Fruit fly (Drosophila melanogaster) whole organism, larva: ENCODE measurements around the gene CG12693.
"Not testable (repeated sequence)": the region's sequence is repeated elsewhere in the genome, so short reads cannot be mapped to it uniquely, and the experiment has no call there.

ENCODE experiments used
- noc ChIP-seq: fragments of 200-800 bp; sonication (Bioruptor generic); optimal IDR thresholded peaks from 3 replicates; lab custom pipeline; 2019; ENCODE audit warnings: missing biosample characterization, mild to moderate bottlenecking, missing genetic modification characterization, moderate library complexity

CG12693 gene

dm6 chrX:4329357-4329756 is at the start of gene CG12693:
Gene CG12693 (minus strand): TSS chrX:4329457.
- TF ChIP-seq noc (tag; lab: Kevin White, UChicago), result no peak

- no peak for TF ChIP-seq noc (tag; lab: Kevin White, UChicago)
These were observed 46.3 kb upstream of the CG12693 start for dm6 chrX:4375574-4375973.

- TF ChIP-seq noc (tag; lab: Kevin White, UChicago), result no peak
These were observed 36.9 kb upstream of the CG12693 start, which contains the start of gene CG3626 for dm6 chrX:4366196-4366595. Gene CG3626 (plus strand): TSS chrX:4366417.

- no peak for TF ChIP-seq noc (tag; lab: Kevin White, UChicago)
These were observed 29.3 kb upstream of the CG12693 start for dm6 chrX:4358515-4358914.

DNA sequence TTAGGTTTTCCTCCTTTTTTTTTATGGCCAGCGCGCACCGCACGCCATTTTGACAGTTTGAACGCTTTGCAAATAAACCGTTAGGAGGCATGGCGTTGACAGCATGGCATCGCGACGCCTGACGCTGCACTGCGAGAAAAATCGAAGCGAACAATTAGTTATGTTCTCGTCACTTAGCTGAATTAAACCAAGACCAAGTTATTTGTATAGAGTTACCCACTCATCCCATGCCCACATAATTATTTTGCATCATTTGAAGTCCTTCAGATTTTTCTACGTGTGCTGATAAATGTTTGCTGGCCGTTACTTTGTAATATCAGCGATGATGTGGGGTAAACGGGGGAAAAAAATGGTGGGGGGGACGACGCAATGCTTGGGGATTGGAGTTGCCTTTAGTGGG is 552 bp upstream of the CG12693 start:
- TF ChIP-seq noc (tag; lab: Kevin White, UChicago), result no peak

DNA sequence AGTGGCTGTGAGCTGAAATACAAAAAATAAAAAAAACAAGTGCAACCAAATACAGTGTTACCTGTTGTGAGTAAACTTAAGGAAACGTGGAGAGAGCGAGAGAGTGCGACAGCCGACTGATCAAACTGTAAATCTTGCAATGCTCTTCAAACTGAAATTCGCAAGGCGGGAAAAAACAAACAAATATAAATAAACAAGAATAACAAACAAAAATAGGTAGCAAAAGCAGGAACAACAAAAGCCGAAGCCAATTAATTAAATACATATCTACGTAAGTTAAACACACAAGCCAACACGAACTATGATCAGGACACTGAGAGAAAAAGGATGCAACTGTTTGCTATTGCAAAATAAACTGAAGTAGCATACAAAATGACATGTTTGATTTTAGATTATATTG is 3.9 kb downstream of the CG12693 start:
- TF ChIP-seq noc (tag; lab: Kevin White, UChicago), result no peak

DNA sequence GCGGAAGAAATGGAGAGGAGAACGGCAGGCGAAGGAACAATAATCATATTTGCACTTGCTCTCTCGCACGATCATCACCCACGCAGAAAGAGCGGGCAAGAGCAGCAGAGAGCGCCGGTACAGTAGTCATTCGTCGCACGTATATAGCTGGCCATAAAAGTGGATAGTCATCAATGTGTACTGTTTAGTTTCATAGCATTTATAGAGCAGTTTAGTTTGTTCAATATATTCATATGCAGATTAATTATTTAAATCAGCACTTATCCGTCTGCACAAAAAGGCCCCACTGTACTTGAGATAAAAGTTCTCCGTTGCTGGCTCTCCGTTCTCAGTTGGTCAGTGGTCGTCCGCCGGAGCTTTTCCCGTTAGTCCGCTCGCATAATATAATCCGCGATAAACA is 4.5 kb downstream of the CG12693 start:
- TF ChIP-seq noc (tag; lab: Kevin White, UChicago), result peak; percentile 100

DNA sequence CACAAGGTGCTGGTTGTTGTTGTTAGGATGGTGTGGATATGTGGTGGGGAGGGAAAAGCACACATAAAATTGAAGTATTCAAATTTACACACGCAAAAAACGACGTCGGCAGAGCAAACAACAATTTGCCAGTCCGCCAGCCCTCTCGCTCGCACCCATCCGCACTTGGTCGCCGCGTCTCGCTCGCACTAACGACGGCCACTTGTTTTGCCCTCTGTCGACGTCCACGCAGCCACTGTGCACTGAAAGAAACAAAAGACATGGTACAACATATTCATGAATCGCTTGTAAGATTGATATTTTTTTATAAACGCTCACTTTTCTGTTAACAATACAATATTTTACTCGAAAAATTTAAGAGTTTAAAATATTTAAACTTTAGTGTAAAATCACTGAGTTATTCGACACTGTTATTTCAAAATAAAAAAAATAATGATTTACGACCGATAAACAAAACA is 5.3 kb downstream of the CG12693 start:
- TF ChIP-seq noc (tag; lab: Kevin White, UChicago), result peak; percentile 85

DNA sequence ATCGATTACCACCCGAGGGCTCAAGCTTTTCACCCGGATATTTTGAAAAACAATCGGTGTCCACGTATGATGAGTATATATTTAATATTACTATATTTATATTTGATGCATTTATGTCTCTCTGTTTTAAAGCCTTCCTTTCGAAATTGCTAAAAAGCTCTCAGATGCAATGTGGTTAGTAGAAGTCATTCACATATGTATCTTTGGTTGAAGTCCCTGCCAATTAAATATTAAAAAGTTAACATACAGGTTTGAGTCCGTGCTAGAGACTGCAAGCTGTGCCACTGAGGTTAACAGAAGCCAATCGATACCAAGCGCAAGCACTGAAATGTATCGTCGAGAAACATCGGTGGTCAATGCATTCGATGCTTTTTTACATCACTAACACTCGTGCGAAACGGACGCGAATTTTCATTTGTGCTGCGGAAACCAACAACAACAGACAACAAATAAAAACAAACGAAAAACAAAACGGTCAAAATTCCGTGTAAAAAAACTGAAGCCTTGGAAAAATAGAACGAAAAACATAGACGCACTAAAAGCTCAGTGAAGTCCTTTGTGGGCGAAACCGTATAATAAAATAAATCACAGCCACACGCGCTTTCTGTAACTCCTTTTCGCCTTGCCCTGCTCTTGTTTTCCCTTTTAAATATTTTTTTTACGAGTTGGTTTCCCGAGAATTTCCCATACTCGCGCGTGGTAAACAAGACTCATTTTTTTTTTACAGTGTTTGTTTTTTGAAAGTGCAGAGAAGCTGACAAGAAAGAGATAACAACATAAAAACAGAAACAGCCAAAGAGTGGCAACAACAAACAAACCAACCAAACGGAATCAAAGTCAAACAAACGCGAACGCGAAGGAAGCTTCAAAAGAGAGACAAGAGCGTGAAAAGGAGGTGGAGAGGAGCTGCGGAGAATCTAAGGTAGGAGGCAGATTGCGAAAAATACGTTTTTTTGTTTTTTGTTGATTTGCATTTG is 6.7 kb downstream of the CG12693 start, which contains the start of gene norpA:
Gene norpA (plus strand): TSS at position 393 of the 977 bp plus-strand sequence.
- peak; percentile 1 for TF ChIP-seq noc (tag; lab: Kevin White, UChicago)

- no peak for TF ChIP-seq noc (tag; lab: Kevin White, UChicago)
These were observed 7.3 kb downstream of the CG12693 start, which contains the start of gene mRpL33 for dm6 chrX:4322131-4322233. Gene mRpL33 (minus strand): TSS chrX:4322231.

dm6 chrX:4319240-4319639 is 10.0 kb downstream of the CG12693 start, which contains the start of gene NO66:
Gene NO66 (plus strand): TSS chrX:4319438.
- not testable (repeated sequence) for TF ChIP-seq noc (tag; lab: Kevin White, UChicago)

DNA sequence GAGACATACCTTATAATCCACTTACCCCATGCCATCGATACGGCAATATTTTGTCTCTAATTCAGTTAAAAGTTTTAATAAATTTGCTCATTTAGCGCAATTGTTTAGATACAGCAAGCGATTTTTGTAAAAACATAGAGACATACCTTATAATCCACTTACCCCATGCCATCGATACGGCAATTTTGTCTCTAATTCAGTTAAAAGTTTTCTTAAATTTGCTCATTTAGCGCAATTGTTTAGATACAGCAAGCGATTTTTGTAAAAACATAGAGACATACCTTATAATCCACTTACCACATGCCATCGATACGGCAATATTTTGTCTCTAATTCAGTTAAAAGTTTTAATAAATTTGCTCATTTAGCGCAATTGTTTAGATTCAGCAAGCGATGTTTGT is 10.6 kb downstream of the CG12693 start, which contains the start of gene mei-9:
Gene mei-9 (minus strand): TSS at position 101 of the 400 bp plus-strand sequence.
- TF ChIP-seq noc (tag; lab: Kevin White, UChicago), result not testable (repeated sequence)

dm6 chrX:4311699-4312098 is 17.6 kb downstream of the CG12693 start, which contains the start of gene CG15579:
Gene CG15579 (minus strand): TSS chrX:4311799.
- TF ChIP-seq noc (tag; lab: Kevin White, UChicago), result no peak

dm6 chrX:4305980-4306379 is 23.3 kb downstream of the CG12693 start:
- no peak for TF ChIP-seq noc (tag; lab: Kevin White, UChicago)

- no peak for TF ChIP-seq noc (tag; lab: Kevin White, UChicago)
These were observed 27.0 kb downstream of the CG12693 start, which contains the start of gene CG12692 for dm6 chrX:4302246-4302645. Gene CG12692 (minus strand): TSS chrX:4302346.

DNA sequence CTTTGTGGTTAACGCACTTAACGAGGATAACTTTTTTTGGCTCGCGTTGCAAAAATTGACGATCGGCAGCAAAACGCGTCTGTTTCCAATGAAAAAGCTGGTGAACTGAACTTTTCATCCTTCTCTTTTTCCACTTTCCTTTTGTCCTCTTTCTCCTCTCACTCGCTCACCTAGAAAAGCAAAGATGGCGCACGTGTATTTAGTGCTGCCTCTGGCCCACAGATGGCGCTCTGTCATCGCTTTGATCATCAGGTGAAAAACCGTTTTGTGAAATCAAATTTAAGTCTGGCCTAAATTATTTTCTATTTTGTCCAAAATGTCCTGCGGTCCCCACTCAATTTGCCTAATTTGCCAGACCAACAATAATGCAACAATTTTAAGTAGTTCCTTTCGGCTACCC is 35.8 kb downstream of the CG12693 start:
- TF ChIP-seq noc (tag; lab: Kevin White, UChicago), result no peak

- TF ChIP-seq noc (tag; lab: Kevin White, UChicago), result no peak
These were observed 48.5 kb downstream of the CG12693 start for dm6 chrX:4280769-4281168.
